Worm (Caenorhabditis elegans): Measurements from ENCODE around the gene cpg-2.

cpg-2 gene

ce11 chrIII:7140228-7140710 is 36.5 kb upstream of the cpg-2 start (continued):
- peak; percentile 45 for TF ChIP-seq unc-130 (GFP tag; optimal IDR thresholded peaks at IDR 0.05)
- peak; percentile 83 for TF ChIP-seq F49E8.2 (tag; optimal IDR thresholded peaks at IDR 0.05; ENCODE audit: insufficient read depth)
- no peak for TF ChIP-seq Y79H2A.3 (GFP tag; conservative IDR thresholded peaks at IDR 0.05)
- no peak for TF ChIP-seq ztf-22 (GFP tag; optimal IDR thresholded peaks at IDR 0.05)
- TF ChIP-seq ztf-26 (tag; optimal IDR thresholded peaks at IDR 0.05): no peak
- TF ChIP-seq cebp-2 (GFP tag; IDR thresholded peaks at IDR 0.05): no peak
- TF ChIP-seq ztf-28 (GFP tag; IDR thresholded peaks at IDR 0.05): 0 out of 2 replicates have a peak, but pooled peaks have one; percentile 14
- no peak for TF ChIP-seq sdz-38 (tag; optimal IDR thresholded peaks at IDR 0.05)
- no peak for TF ChIP-seq lsy-27 (tag; optimal IDR thresholded peaks at IDR 0.05; ENCODE audit: borderline replicate concordance, insufficient read depth)
- TF ChIP-seq ztf-6 (GFP tag; IDR thresholded peaks at IDR 0.05): no peak
- TF ChIP-seq rpc-1 (optimal IDR thresholded peaks at IDR 0.05): no peak
- TF ChIP-seq rpc-1 (tag; optimal IDR thresholded peaks at IDR 0.05): no peak
- TF ChIP-seq sptf-2 (GFP tag; optimal IDR thresholded peaks at IDR 0.05): no peak
- no peak for TF ChIP-seq nhr-80 (tag; optimal IDR thresholded peaks at IDR 0.05)
- peak; percentile 91 for TF ChIP-seq snpc-3.4 (tag; optimal IDR thresholded peaks at IDR 0.05)
- peak; percentile 94 for TF ChIP-seq pbrm-1 (GFP tag; IDR thresholded peaks at IDR 0.05)
- TF ChIP-seq Y53G8AR.9 (GFP tag; conservative IDR thresholded peaks at IDR 0.05): peak; percentile 51; the same call in 1 of the 2 replicates
- TF ChIP-seq efl-1 (GFP tag; optimal IDR thresholded peaks at IDR 0.05): no peak
- no peak for TF ChIP-seq ZK185.1 (tag; optimal IDR thresholded peaks at IDR 0.05; ENCODE audit: poor library complexity, severe bottlenecking)
- TF ChIP-seq dpl-1 (GFP tag; optimal IDR thresholded peaks at IDR 0.05): no peak
- no peak for TF ChIP-seq lin-40 (tag; optimal IDR thresholded peaks at IDR 0.05)
- TF ChIP-seq Y56A3A.18 (GFP tag; IDR thresholded peaks at IDR 0.05): 0 out of 2 replicates have a peak, but pooled peaks have one; percentile 37
- TF ChIP-seq B0336.3 (GFP tag; IDR thresholded peaks at IDR 0.05): peak; percentile 66; the same call in 1 of the 2 replicates
- peak; percentile 8 for TF ChIP-seq ama-1 (optimal IDR thresholded peaks at IDR 0.05)
- TF ChIP-seq ama-1 (GFP tag; optimal IDR thresholded peaks at IDR 0.05): no peak
- TF ChIP-seq aptf-2 (GFP tag; conservative IDR thresholded peaks at IDR 0.05): no peak
- no peak for TF ChIP-seq nfya-2 (GFP tag; IDR thresholded peaks at IDR 0.05)
- TF ChIP-seq hmg-20 (GFP tag; IDR thresholded peaks at IDR 0.05): no peak
- peak; percentile 67 for TF ChIP-seq lin-54 (GFP tag; optimal IDR thresholded peaks at IDR 0.05)
- TF ChIP-seq madf-8 (GFP tag; conservative IDR thresholded peaks at IDR 0.05): peak; percentile 31; the same call in 1 of the 2 replicates
- no peak for TF ChIP-seq F37B4.10 (GFP tag; IDR thresholded peaks at IDR 0.05)
- no peak for TF ChIP-seq nhr-90 (tag; optimal IDR thresholded peaks at IDR 0.05)
- TF ChIP-seq T07F8.4 (tag; optimal IDR thresholded peaks at IDR 0.05): no peak
- no peak for TF ChIP-seq lag-1 (GFP tag; IDR thresholded peaks at IDR 0.05)
- peak; percentile 72 for TF ChIP-seq nfyb-1 (GFP tag; IDR thresholded peaks at IDR 0.05)
- no peak for TF ChIP-seq mel-28 (tag; optimal IDR thresholded peaks at IDR 0.05; ENCODE audit: borderline replicate concordance)
- no peak for TF ChIP-seq F55B11.4 (tag; optimal IDR thresholded peaks at IDR 0.05; ENCODE audit: borderline replicate concordance, insufficient read depth)
- TF ChIP-seq ceh-100 (GFP tag; IDR thresholded peaks at IDR 0.05): 0 out of 2 replicates have a peak, but pooled peaks have one; percentile 9
- TF ChIP-seq dox-1 (GFP tag; IDR thresholded peaks at IDR 0.05): peak; percentile 80
- TF ChIP-seq B0035.1 (tag; optimal IDR thresholded peaks at IDR 0.05): no peak
- peak; percentile 31 for TF ChIP-seq tlf-1 (GFP tag; optimal IDR thresholded peaks at IDR 0.05)
- peak; percentile 83 for TF ChIP-seq Y95B8A.8 (GFP tag; IDR thresholded peaks at IDR 0.05)
- no peak for TF ChIP-seq atf-7 (tag; optimal IDR thresholded peaks at IDR 0.05)
- TF ChIP-seq hmg-1.2 (GFP tag; IDR thresholded peaks at IDR 0.05): peak; percentile 88
- peak; percentile 98 for TF ChIP-seq snpc-1.1 (tag; optimal IDR thresholded peaks at IDR 0.05; ENCODE audit: insufficient read depth)
- peak; percentile 73 for TF ChIP-seq ekl-4 (GFP tag; IDR thresholded peaks at IDR 0.05)
- TF ChIP-seq madf-6 (GFP tag; IDR thresholded peaks at IDR 0.05): peak; percentile 78
- TF ChIP-seq F22D6.2 (tag; optimal IDR thresholded peaks at IDR 0.05): no peak
- no peak for TF ChIP-seq hlh-12 (tag; optimal IDR thresholded peaks at IDR 0.05)
